Worm (Caenorhabditis elegans) whole organism, young adult: Measurements from ENCODE around the gene T06D8.10.

Experiments used
- B0019.2 ChIP-seq: fragments of 200-800 bp; sonication (Bioruptor generic); conservative IDR thresholded peaks from 2 replicates; pipeline ENCODE4 v1.3.6; 2022; ENCODE audit warnings: missing genetic modification reagents, missing genetic modification characterization, missing compliant biosample characterization
- F10E7.11 ChIP-seq: sonication (generic microtip); optimal IDR thresholded peaks from 2 replicates; lab custom pipeline; 2017; ENCODE audit warnings: mild to moderate bottlenecking, missing genetic modification characterization, moderate library complexity, missing compliant biosample characterization
- F52B5.7 ChIP-seq: sonication (generic microtip); optimal IDR thresholded peaks from 2 replicates; lab custom pipeline; 2016; ENCODE audit warnings: mild to moderate bottlenecking, missing genetic modification characterization, missing compliant biosample characterization
- K12H6.12 ChIP-seq: fragments of 200-800 bp; sonication (Bioruptor generic); optimal IDR thresholded peaks from 2 replicates; lab custom pipeline; 2018; ENCODE audit warnings: mild to moderate bottlenecking, missing genetic modification characterization, missing compliant biosample characterization
- T07F8.4 ChIP-seq: sonication (generic microtip); optimal IDR thresholded peaks from 2 replicates; lab custom pipeline; 2016; ENCODE audit warnings: mild to moderate bottlenecking, missing genetic modification characterization, moderate library complexity, missing compliant biosample characterization
- T26A5.8 ChIP-seq: sonication (generic microtip); optimal IDR thresholded peaks from 2 replicates; lab custom pipeline; 2016; ENCODE audit warnings: missing genetic modification characterization, missing compliant biosample characterization
- Y53G8AR.9 ChIP-seq: fragments of 200-800 bp; sonication (Bioruptor generic); conservative IDR thresholded peaks from 2 replicates; pipeline ENCODE4 v1.3.6; 2022; ENCODE audit warnings: missing genetic modification reagents, missing genetic modification characterization, missing compliant biosample characterization
- Y56A3A.18 ChIP-seq: fragments of 200-800 bp; sonication (Bioruptor generic); IDR thresholded peaks from 2 replicates; pipeline ENCODE4 v1.3.6; 2022; ENCODE audit warnings: missing genetic modification reagents, missing genetic modification characterization, missing compliant biosample characterization
- ZK185.1 ChIP-seq: sonication (generic microtip); optimal IDR thresholded peaks from 2 replicates; lab custom pipeline; 2016; ENCODE audit warnings: mild to moderate bottlenecking, missing genetic modification characterization, missing compliant biosample characterization; ENCODE audit not compliant: poor library complexity, severe bottlenecking
- ama-1 ChIP-seq, 3 experiments: fragments of 150-350 bp in 1 of 3; sonication (generic microtip) in 2 of 3; optimal IDR thresholded peaks; 2 replicates each; lab custom pipeline; 2014 to 2018; ENCODE audit warnings: missing biosample characterization in 2 of 3, missing genetic modification characterization in 2 of 3, missing genetic modification reagents in 2 of 3
- aptf-3 ChIP-seq: fragments of 200-800 bp; sonication (Bioruptor generic); IDR thresholded peaks from 2 replicates; pipeline ENCODE4 v1.3.6; 2022; ENCODE audit warnings: missing genetic modification characterization, missing compliant biosample characterization
- atf-7 ChIP-seq: sonication (generic microtip); optimal IDR thresholded peaks from 2 replicates; lab custom pipeline; 2017; ENCODE audit warnings: mild to moderate bottlenecking, missing genetic modification characterization, missing compliant biosample characterization
- athp-1 ChIP-seq: sonication (generic microtip); optimal IDR thresholded peaks from 2 replicates; lab custom pipeline; 2017; ENCODE audit warnings: mild to moderate bottlenecking, missing genetic modification characterization, missing compliant biosample characterization
- ccch-3 ChIP-seq: fragments of 200-800 bp; sonication (Bioruptor generic); optimal IDR thresholded peaks from 2 replicates; lab custom pipeline; 2018; ENCODE audit warnings: mild to moderate bottlenecking, missing genetic modification characterization, missing compliant biosample characterization
- cebp-1 ChIP-seq, 2 experiments: fragments of 200-800 bp in 1 of 2; sonication (Bioruptor generic) in 1 of 2; sonication (generic microtip) in 1 of 2; IDR thresholded peaks in 1 of 2; optimal IDR thresholded peaks in 1 of 2; 2 replicates each; pipeline versions ENCODE4 v1.3.6 to Lab custom; 2017 to 2022; ENCODE audit warnings: missing compliant biosample characterization in 2 of 2, missing genetic modification characterization in 2 of 2, mild to moderate bottlenecking in 1 of 2, missing genetic modification reagents in 1 of 2, moderate library complexity in 1 of 2
- ceh-40 ChIP-seq: fragments of 200-800 bp; sonication (Bioruptor generic); IDR thresholded peaks from 2 replicates; pipeline ENCODE4 v1.3.6; 2022; ENCODE audit warnings: missing genetic modification characterization, missing compliant biosample characterization
- ceh-58 ChIP-seq: fragments of 200-800 bp; sonication (Bioruptor generic); IDR thresholded peaks from 2 replicates; pipeline ENCODE4 v1.3.6; 2022; ENCODE audit warnings: missing genetic modification characterization, missing compliant biosample characterization
- ceh-91 ChIP-seq: fragments of 200-800 bp; sonication (Bioruptor generic); IDR thresholded peaks from 2 replicates; pipeline ENCODE4 v1.3.6; 2022; ENCODE audit warnings: missing genetic modification reagents, missing genetic modification characterization, missing compliant biosample characterization
- chd-7 ChIP-seq: sonication (generic microtip); optimal IDR thresholded peaks from 2 replicates; lab custom pipeline; 2016; ENCODE audit warnings: mild to moderate bottlenecking, missing genetic modification characterization, moderate library complexity, missing compliant biosample characterization
- dox-1 ChIP-seq: fragments of 200-800 bp; sonication (Bioruptor generic); IDR thresholded peaks from 2 replicates; pipeline ENCODE4 v1.3.6; 2022; ENCODE audit warnings: missing genetic modification reagents, missing genetic modification characterization, missing compliant biosample characterization
- efl-1 ChIP-seq: fragments of 150-350 bp; optimal IDR thresholded peaks from 2 replicates; lab custom pipeline; 2014; ENCODE audit warnings: missing biosample characterization, missing genetic modification reagents, missing genetic modification characterization
- egrh-3 ChIP-seq: fragments of 200-800 bp; sonication (Bioruptor generic); IDR thresholded peaks from 2 replicates; pipeline ENCODE4 v1.3.6; 2022; ENCODE audit warnings: missing genetic modification reagents, missing genetic modification characterization, missing compliant biosample characterization
- ekl-4 ChIP-seq: fragments of 200-800 bp; sonication (Bioruptor generic); IDR thresholded peaks from 2 replicates; pipeline ENCODE4 v1.3.6; 2022; ENCODE audit warnings: missing genetic modification reagents, missing genetic modification characterization, missing compliant biosample characterization
- fkh-3 ChIP-seq: sonication (generic microtip); optimal IDR thresholded peaks from 2 replicates; lab custom pipeline; 2016; ENCODE audit warnings: mild to moderate bottlenecking, missing genetic modification characterization, missing compliant biosample characterization
- hmg-1.2 ChIP-seq: fragments of 200-800 bp; sonication (Bioruptor generic); IDR thresholded peaks from 2 replicates; pipeline ENCODE4 v1.3.6; 2022; ENCODE audit warnings: missing genetic modification reagents, missing genetic modification characterization, missing compliant biosample characterization
- hmg-20 ChIP-seq: fragments of 200-800 bp; sonication (Bioruptor generic); IDR thresholded peaks from 2 replicates; pipeline ENCODE4 v1.3.6; 2022; ENCODE audit warnings: missing genetic modification reagents, missing genetic modification characterization, missing compliant biosample characterization
- let-526 ChIP-seq: fragments of 200-800 bp; sonication (Bioruptor generic); IDR thresholded peaks from 2 replicates; pipeline ENCODE4 v1.3.6; 2022; ENCODE audit warnings: missing genetic modification reagents, missing genetic modification characterization, missing compliant biosample characterization
- let-607 ChIP-seq, 2 experiments: fragments of 200-800 bp in 1 of 2; sonication (Bioruptor generic) in 1 of 2; sonication (generic microtip) in 1 of 2; optimal IDR thresholded peaks; 2 replicates each; lab custom pipeline; 2016 to 2018; ENCODE audit warnings: mild to moderate bottlenecking in 2 of 2, missing compliant biosample characterization in 2 of 2, missing genetic modification characterization in 2 of 2, moderate library complexity in 2 of 2, missing genotype in 1 of 2
- lin-26 ChIP-seq: fragments of 200-800 bp; sonication (Bioruptor generic); IDR thresholded peaks from 2 replicates; pipeline ENCODE4 v1.3.6; 2022; ENCODE audit warnings: missing genetic modification reagents, missing genetic modification characterization, missing compliant biosample characterization
- lin-35 ChIP-seq, 3 experiments: fragments of 150-350 bp in 2 of 3; sonication (generic microtip) in 1 of 3; optimal IDR thresholded peaks; 2 replicates each; lab custom pipeline; 2014 to 2018; ENCODE audit warnings: missing biosample characterization in 3 of 3, missing genetic modification characterization in 3 of 3, missing genetic modification reagents in 3 of 3
- lsl-1 ChIP-seq: fragments of 200-800 bp; sonication (Bioruptor generic); optimal IDR thresholded peaks from 2 replicates; lab custom pipeline; 2018; ENCODE audit warnings: mild to moderate bottlenecking, missing genetic modification characterization, moderate library complexity, missing compliant biosample characterization
- lsy-27 ChIP-seq: sonication (generic microtip); optimal IDR thresholded peaks from 2 replicates; lab custom pipeline; 2017; ENCODE audit warnings: missing genetic modification characterization, mild to moderate bottlenecking, missing compliant biosample characterization, antibody characterized with exemption, missing genotype, borderline replicate concordance; ENCODE audit not compliant: insufficient read depth
- madf-10 ChIP-seq: sonication (generic microtip); optimal IDR thresholded peaks from 2 replicates; lab custom pipeline; 2016; ENCODE audit warnings: mild to moderate bottlenecking, missing genetic modification characterization, missing compliant biosample characterization
- madf-3 ChIP-seq: fragments of 200-800 bp; sonication (Bioruptor generic); IDR thresholded peaks from 2 replicates; pipeline ENCODE4 v1.3.6; 2022; ENCODE audit warnings: missing genetic modification reagents, missing genetic modification characterization, missing compliant biosample characterization
- madf-6 ChIP-seq: fragments of 200-800 bp; sonication (Bioruptor generic); IDR thresholded peaks from 2 replicates; pipeline ENCODE4 v1.3.6; 2022; ENCODE audit warnings: missing genetic modification reagents, missing genetic modification characterization, missing compliant biosample characterization
- nfya-2 ChIP-seq: fragments of 200-800 bp; sonication (Bioruptor generic); IDR thresholded peaks from 2 replicates; pipeline ENCODE4 v1.3.6; 2022; ENCODE audit warnings: missing genetic modification reagents, missing genetic modification characterization, missing compliant biosample characterization
- nhr-179 ChIP-seq: sonication (generic microtip); optimal IDR thresholded peaks from 2 replicates; lab custom pipeline; 2016; ENCODE audit warnings: mild to moderate bottlenecking, missing genetic modification characterization, missing compliant biosample characterization
- sea-2 ChIP-seq: fragments of 200-800 bp; sonication (Bioruptor generic); IDR thresholded peaks from 2 replicates; pipeline ENCODE4 v1.3.6; 2022; ENCODE audit warnings: missing genetic modification characterization, missing compliant biosample characterization
- sptf-2 ChIP-seq: fragments of 200-800 bp; sonication (Bioruptor generic); optimal IDR thresholded peaks from 2 replicates; lab custom pipeline; 2018; ENCODE audit warnings: mild to moderate bottlenecking, missing genetic modification characterization, missing compliant biosample characterization
- tbp1 ChIP-seq: fragments of 200-800 bp; sonication (Bioruptor generic); optimal IDR thresholded peaks from 2 replicates; lab custom pipeline; 2018; ENCODE audit warnings: mild to moderate bottlenecking, missing genetic modification characterization, missing compliant biosample characterization
- zfh-2 ChIP-seq: fragments of 200-800 bp; sonication (Bioruptor generic); conservative IDR thresholded peaks from 2 replicates; pipeline ENCODE4 v1.3.6; 2022; ENCODE audit warnings: missing genetic modification reagents, missing genetic modification characterization, missing compliant biosample characterization
- ztf-22 ChIP-seq: fragments of 200-800 bp; sonication (Bioruptor generic); optimal IDR thresholded peaks from 2 replicates; lab custom pipeline; 2018; ENCODE audit warnings: mild to moderate bottlenecking, missing genetic modification characterization, moderate library complexity, missing compliant biosample characterization

Gene T06D8.10

DNA sequence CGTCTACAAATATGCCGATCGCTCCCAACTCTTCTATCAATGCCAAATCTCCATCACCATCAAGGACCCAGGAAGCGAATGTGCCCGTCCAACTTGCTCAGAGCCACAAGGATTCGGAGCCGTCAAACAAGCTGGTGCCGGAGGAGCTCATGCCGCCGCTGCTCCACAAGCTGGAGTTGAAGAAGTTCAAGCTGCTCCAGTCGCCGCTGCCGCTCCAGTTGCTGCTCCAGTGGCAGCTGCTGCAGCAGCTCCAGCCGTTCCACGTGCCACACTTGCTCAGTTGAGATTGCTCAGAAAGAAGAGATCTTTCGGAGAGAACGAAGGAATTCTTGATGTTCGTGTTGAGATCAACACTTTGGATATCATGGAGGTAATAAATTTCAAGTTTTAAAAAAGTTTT lies 23.5 kb upstream of the T06D8.10 start:
- TF ChIP-seq zfh-2 (GFP tag; lab: Robert Waterston, UW) (peak; percentile 85), ama-1 (optimal IDR thresholded peaks at IDR 0.05; lab: Kevin White, UChicago) (no peak), ama-1 (GFP tag; optimal IDR thresholded peaks at IDR 0.05; lab: Kevin White, UChicago) (no peak), egrh-3 (GFP tag; lab: Robert Waterston, UW) (peak; percentile 83), Y56A3A.18 (GFP tag; lab: Robert Waterston, UW) (no peak), T07F8.4 (no peak), lin-35 (GFP tag; optimal IDR thresholded peaks at IDR 0.05; lab: Kevin White, UChicago) (no peak), fkh-3 (tag; lab: Kevin White, UChicago) (no peak)

- TF ChIP-seq Y53G8AR.9: no peak
- no peak for TF ChIP-seq nfya-2
- TF ChIP-seq ceh-58 (GFP tag; lab: Robert Waterston, UW): no peak
- no peak for TF ChIP-seq F52B5.7 (tag; lab: Kevin White, UChicago)
- no peak for TF ChIP-seq ceh-91 (GFP tag; lab: Robert Waterston, UW)
- TF ChIP-seq lsy-27 (tag; lab: Kevin White, UChicago): no peak
- TF ChIP-seq cebp-1 (GFP tag; IDR thresholded peaks at IDR 0.05; lab: Robert Waterston, UW): no peak
- TF ChIP-seq cebp-1 (tag; optimal IDR thresholded peaks at IDR 0.05; lab: Kevin White, UChicago): no peak
- no peak for TF ChIP-seq aptf-3
- TF ChIP-seq hmg-20: no peak
- TF ChIP-seq let-607 (tag; optimal IDR thresholded peaks at IDR 0.05; lab: Kevin White, UChicago): no peak
- TF ChIP-seq sea-2 (GFP tag; lab: Robert Waterston, UW): no peak
- TF ChIP-seq T26A5.8 (tag; lab: Kevin White, UChicago): no peak
- TF ChIP-seq ztf-22 (GFP tag; lab: Kevin White, UChicago): no peak
- TF ChIP-seq fkh-3 (tag; lab: Kevin White, UChicago): no peak
- TF ChIP-seq F10E7.11 (tag; lab: Kevin White, UChicago): no peak
- no peak for TF ChIP-seq athp-1 (tag; lab: Kevin White, UChicago)
- TF ChIP-seq atf-7 (tag; lab: Kevin White, UChicago): no peak
- TF ChIP-seq lin-26 (GFP tag; lab: Robert Waterston, UW): no peak
- no peak for TF ChIP-seq ceh-40 (GFP tag; lab: Robert Waterston, UW)
- TF ChIP-seq, all 124 proteins: peak for 0
Observed at ce11 chrII:11268822-11269221, 21.5 kb upstream of the T06D8.10 start, which contains the start of gene cut-1. Gene cut-1 (plus strand): TSS chrII:11269122.

DNA sequence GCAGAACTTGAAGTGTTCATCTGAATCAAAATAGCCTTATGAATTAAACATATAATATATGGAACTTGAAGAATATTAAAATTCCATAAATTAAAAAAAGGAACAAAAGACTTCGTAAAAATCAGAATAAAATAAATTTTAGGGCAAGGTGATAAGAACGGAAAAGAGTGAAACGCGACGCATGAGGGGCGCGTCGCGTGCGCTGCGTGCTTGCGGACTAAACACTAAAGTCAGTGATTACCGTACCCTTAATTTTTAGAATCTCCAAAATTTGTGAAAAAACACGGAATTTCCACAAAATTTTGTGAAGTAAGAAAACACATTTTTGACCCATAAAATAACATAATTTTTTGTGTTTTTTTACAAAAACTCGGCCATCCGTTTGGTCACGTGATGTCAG lies 13.9 kb upstream of the T06D8.10 start, which contains the start of gene T05B9.1:
TSS of gene T05B9.1 (minus strand) at position 20 of the 400 bp plus-strand sequence.
- peak; percentile 81 for TF ChIP-seq lsl-1 (GFP tag; lab: Kevin White, UChicago)
- TF ChIP-seq B0019.2 (GFP tag; lab: Robert Waterston, UW): no peak
- TF ChIP-seq madf-3 (GFP tag; lab: Robert Waterston, UW): peak; percentile 95
- TF ChIP-seq dox-1 (GFP tag; lab: Robert Waterston, UW): 0 out of 2 replicates have a peak, but pooled peaks have one; percentile 6
- peak; percentile 38 for TF ChIP-seq efl-1

DNA sequence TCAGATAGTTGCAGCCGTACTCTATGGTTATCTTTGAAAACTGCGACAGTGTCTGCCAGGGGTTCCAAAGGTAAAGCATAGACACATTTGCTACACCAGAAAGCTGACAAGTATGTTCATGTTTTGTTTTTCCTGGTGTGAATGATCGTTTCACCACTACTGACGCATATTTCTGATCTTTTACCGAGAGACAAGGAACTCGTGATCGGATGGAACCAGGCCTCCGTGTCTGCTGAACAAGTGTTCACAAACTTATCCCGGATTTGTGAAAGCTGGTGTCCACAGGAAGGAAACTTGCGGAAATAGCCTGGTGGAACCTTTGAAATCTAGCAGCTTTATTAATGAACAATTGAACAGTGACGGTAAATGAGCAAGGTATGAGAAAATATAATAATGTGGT lies 12.5 kb upstream of the T06D8.10 start:
- TF ChIP-seq ccch-3 (GFP tag; lab: Kevin White, UChicago): no peak
- no peak for TF ChIP-seq F10E7.11 (tag; lab: Kevin White, UChicago)
- TF ChIP-seq ekl-4 (GFP tag; lab: Robert Waterston, UW): peak; percentile 64
- TF ChIP-seq chd-7: no peak
- TF ChIP-seq K12H6.12 (tag; lab: Kevin White, UChicago): no peak
- no peak for TF ChIP-seq nhr-179 (tag; lab: Kevin White, UChicago)
- no peak for TF ChIP-seq madf-10 (tag; lab: Kevin White, UChicago)
- TF ChIP-seq lin-26 (GFP tag; lab: Robert Waterston, UW): peak; percentile 71; the same call in 1 of the 2 replicates
- TF ChIP-seq tbp1 (GFP tag; lab: Kevin White, UChicago): peak; percentile 2
- no peak for TF ChIP-seq ZK185.1
- 0 out of 2 replicates have a peak, but pooled peaks have one; percentile 37 for TF ChIP-seq ceh-40 (GFP tag; lab: Robert Waterston, UW)
- TF ChIP-seq ceh-91 (GFP tag; lab: Robert Waterston, UW): no peak
- TF ChIP-seq hmg-1.2: 0 out of 2 replicates have a peak, but pooled peaks have one; percentile 30
- 0 out of 2 replicates have a peak, but pooled peaks have one; percentile 20 for TF ChIP-seq let-526 (GFP tag; lab: Robert Waterston, UW)
- no peak for TF ChIP-seq sptf-2 (GFP tag; lab: Kevin White, UChicago)
- TF ChIP-seq T07F8.4: no peak
- TF ChIP-seq madf-6 (GFP tag; lab: Robert Waterston, UW): peak; percentile 73
- 0 out of 2 replicates have a peak, but pooled peaks have one; percentile 70 for TF ChIP-seq madf-3 (GFP tag; lab: Robert Waterston, UW)
